Worm (Caenorhabditis elegans) whole organism, L4 larva: ENCODE data around the gene clec-186.
A peak's percentile ranks its signal among the peaks of the same experiment; 100 is the strongest.

Experiments used
- F26F4.8 ChIP-seq: fragments of 200-800 bp; sonication (Bioruptor generic); conservative IDR thresholded peaks from 2 replicates; pipeline ENCODE4 v1.3.6; 2022; ENCODE audit warnings: missing genetic modification characterization, missing compliant biosample characterization
- ama-1 ChIP-seq: fragments of 150-350 bp; optimal IDR thresholded peaks from 2 replicates; lab custom pipeline; 2014; ENCODE audit warnings: inconsistent platforms, mixed read lengths
- ceh-20 ChIP-seq: fragments of 200-800 bp; sonication (Bioruptor generic); IDR thresholded peaks from 2 replicates; pipeline ENCODE4 v1.3.6; 2022; ENCODE audit warnings: missing genetic modification reagents, missing genetic modification characterization, missing compliant biosample characterization
- ceh-82 ChIP-seq: sonication (generic microtip); optimal IDR thresholded peaks from 2 replicates; lab custom pipeline; 2017; ENCODE audit warnings: missing biosample characterization, missing genetic modification characterization
- ces-1 ChIP-seq: fragments of 150-350 bp; sonication (generic microtip); optimal IDR thresholded peaks from 4 replicates; lab custom pipeline; 2014; ENCODE audit warnings: missing biosample characterization, missing genetic modification reagents, missing genetic modification characterization
- fkh-10 ChIP-seq: fragments of 150-350 bp; optimal IDR thresholded peaks from 2 replicates; lab custom pipeline; 2014; ENCODE audit warnings: missing biosample characterization, missing genetic modification reagents, missing genetic modification characterization
- fos-1 ChIP-seq: fragments of 150-350 bp; optimal IDR thresholded peaks from 2 replicates; lab custom pipeline; 2014; ENCODE audit warnings: missing biosample characterization, missing genetic modification characterization
- hmg-1.1 ChIP-seq: fragments of 200-800 bp; sonication (Bioruptor generic); IDR thresholded peaks from 2 replicates; pipeline ENCODE4 v1.3.6; 2022; ENCODE audit warnings: missing genetic modification reagents, missing genetic modification characterization, missing compliant biosample characterization
- lim-7 ChIP-seq: fragments of 200-800 bp; sonication (Bioruptor generic); IDR thresholded peaks from 2 replicates; pipeline ENCODE4 v1.3.6; 2022; ENCODE audit warnings: missing genetic modification characterization, missing compliant biosample characterization
- snpc-1.2 ChIP-seq: fragments of 200-800 bp; sonication (Bioruptor generic); IDR thresholded peaks from 2 replicates; pipeline ENCODE4 v1.3.6; 2022; ENCODE audit warnings: missing genetic modification reagents, missing genetic modification characterization, missing compliant biosample characterization

- TF ChIP-seq ama-1 (lab: Kevin White, UChicago) (no peak), fos-1 (tag; lab: Kevin White, UChicago) (peak; percentile 17), fkh-10 (GFP tag; lab: Kevin White, UChicago) (no peak), lim-7 (no peak), ces-1 (GFP tag; lab: Kevin White, UChicago) (no peak), ceh-20 (GFP tag; lab: Robert Waterston, UW) (0 out of 2 replicates have a peak, but pooled peaks have one; percentile 28), hmg-1.1 (GFP tag; lab: Robert Waterston, UW) (no peak), snpc-1.2 (GFP tag; lab: Robert Waterston, UW) (no peak), ceh-82 (tag; lab: Kevin White, UChicago) (no peak), F26F4.8 (GFP tag; lab: Robert Waterston, UW) (no peak)
These were observed 23.8 kb upstream of the clec-186 start for ce11 chrIV:12842121-12842520.
